Worm (Caenorhabditis elegans): ENCODE data around the gene eif-3.L.
A peak's percentile ranks its signal among the peaks of the same experiment; 100 is the strongest.

Gene eif-3.L

DNA sequence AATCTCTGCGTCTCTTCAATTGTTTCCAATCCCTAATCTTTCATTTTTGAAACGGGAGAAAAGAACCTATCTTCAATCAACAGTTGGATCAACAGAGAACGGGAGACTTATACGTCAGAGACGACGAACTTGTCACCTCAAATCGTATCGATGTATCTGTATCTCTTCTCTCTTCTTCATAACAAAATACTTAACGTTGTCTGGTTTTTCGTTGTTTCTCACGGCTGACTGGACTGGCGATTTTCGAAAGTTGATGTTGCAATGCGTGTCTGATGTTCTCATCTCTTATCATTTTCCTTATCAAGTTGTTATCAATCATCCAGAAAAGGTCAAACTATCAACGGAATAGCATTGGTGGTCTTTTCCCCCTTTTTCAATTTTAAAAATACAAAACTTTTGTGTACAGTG lies 16.7 kb downstream of the eif-3.L start:
- no peak for TF ChIP-seq ceh-83 (GFP tag; optimal IDR thresholded peaks at IDR 0.05)
- no peak for TF ChIP-seq cnd-1 (tag; optimal IDR thresholded peaks at IDR 0.05)
- TF ChIP-seq unc-62 (GFP tag; optimal IDR thresholded peaks at IDR 0.05): peak; percentile 57
- TF ChIP-seq hlh-1 (tag; optimal IDR thresholded peaks at IDR 0.05): no peak
- no peak for TF ChIP-seq nhr-76 (tag; optimal IDR thresholded peaks at IDR 0.05)
- TF ChIP-seq tbx-8 (GFP tag; optimal IDR thresholded peaks at IDR 0.05): no peak
- TF ChIP-seq snpc-4 (tag; optimal IDR thresholded peaks at IDR 0.05): no peak
- no peak for TF ChIP-seq sptf-1 (tag; optimal IDR thresholded peaks at IDR 0.05)
- TF ChIP-seq ceh-39 (tag; optimal IDR thresholded peaks at IDR 0.05): no peak
- TF ChIP-seq elt-3 (tag; optimal IDR thresholded peaks at IDR 0.05): peak; percentile 84
- no peak for TF ChIP-seq lsy-2 (tag; optimal IDR thresholded peaks at IDR 0.05)
- no peak for TF ChIP-seq mls-2 (tag; optimal IDR thresholded peaks at IDR 0.05)
- TF ChIP-seq elt-1 (tag; optimal IDR thresholded peaks at IDR 0.05; ENCODE audit: borderline replicate concordance, insufficient read depth): no peak
- no peak for TF ChIP-seq unc-120 (tag; optimal IDR thresholded peaks at IDR 0.05; ENCODE audit: poor library complexity, severe bottlenecking)
- TF ChIP-seq zip-8 (tag; optimal IDR thresholded peaks at IDR 0.05): no peak
- TF ChIP-seq blmp-1 (tag; optimal IDR thresholded peaks at IDR 0.05): no peak

DNA sequence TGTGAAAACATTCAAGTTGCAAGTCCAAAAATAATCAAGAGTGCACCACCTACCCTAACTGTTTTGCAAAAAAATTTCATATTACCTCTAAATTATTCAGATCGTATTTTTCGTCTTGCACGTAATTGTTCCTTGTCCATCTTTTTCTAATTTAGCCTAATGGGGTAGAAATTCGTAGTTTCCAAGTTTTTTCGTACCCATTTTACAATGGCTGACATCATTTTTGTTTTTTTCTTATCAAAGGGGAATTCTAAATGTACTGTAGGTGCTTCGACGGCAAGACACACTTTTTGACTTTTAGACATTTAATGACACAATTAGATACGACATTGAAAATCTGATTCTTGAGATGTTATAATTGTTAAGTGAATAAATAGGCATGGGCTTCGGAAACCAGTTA lies 17.8 kb downstream of the eif-3.L start:
- TF ChIP-seq nhr-28 (tag; optimal IDR thresholded peaks at IDR 0.05) (no peak), unc-120 (tag; optimal IDR thresholded peaks at IDR 0.05; ENCODE audit: poor library complexity, severe bottlenecking) (no peak), nhr-76 (tag; optimal IDR thresholded peaks at IDR 0.05) (no peak), zip-8 (tag; optimal IDR thresholded peaks at IDR 0.05) (no peak), elt-1 (tag; optimal IDR thresholded peaks at IDR 0.05; ENCODE audit: borderline replicate concordance, insufficient read depth) (no peak), nhr-2 (tag; optimal IDR thresholded peaks at IDR 0.05) (no peak), lin-13 (tag; optimal IDR thresholded peaks at IDR 0.05) (no peak), sem-2 (GFP tag; optimal IDR thresholded peaks at IDR 0.05) (no peak), drap-1 (GFP tag; optimal IDR thresholded peaks at IDR 0.05) (no peak), ceh-83 (GFP tag; optimal IDR thresholded peaks at IDR 0.05) (no peak), bed-3 (GFP tag; optimal IDR thresholded peaks at IDR 0.05) (no peak), nhr-237 (tag; optimal IDR thresholded peaks at IDR 0.05) (no peak), unc-39 (tag; optimal IDR thresholded peaks at IDR 0.05) (no peak), mab-5 (tag; optimal IDR thresholded peaks at IDR 0.05) (no peak), hlh-1 (tag; optimal IDR thresholded peaks at IDR 0.05) (no peak), unc-62 (GFP tag; optimal IDR thresholded peaks at IDR 0.05) (no peak), snpc-4 (tag; optimal IDR thresholded peaks at IDR 0.05) (no peak)

- TF ChIP-seq elt-3 (tag; optimal IDR thresholded peaks at IDR 0.05): no peak
- TF ChIP-seq snpc-4 (tag; optimal IDR thresholded peaks at IDR 0.05): no peak
- TF ChIP-seq pha-4 (tag; optimal IDR thresholded peaks at IDR 0.05): no peak
- TF ChIP-seq unc-39 (tag; optimal IDR thresholded peaks at IDR 0.05): no peak
- TF ChIP-seq ceh-39 (tag; optimal IDR thresholded peaks at IDR 0.05): no peak
- TF ChIP-seq nhr-28 (tag; optimal IDR thresholded peaks at IDR 0.05): no peak
- no peak for TF ChIP-seq unc-62 (GFP tag; optimal IDR thresholded peaks at IDR 0.05)
- TF ChIP-seq lsy-2 (tag; optimal IDR thresholded peaks at IDR 0.05): no peak
- no peak for TF ChIP-seq nhr-12 (tag; optimal IDR thresholded peaks at IDR 0.05)
- no peak for TF ChIP-seq ham-2 (GFP tag; optimal IDR thresholded peaks at IDR 0.05)
- TF ChIP-seq mls-2 (tag; optimal IDR thresholded peaks at IDR 0.05): no peak
- TF ChIP-seq sem-2 (GFP tag; optimal IDR thresholded peaks at IDR 0.05): no peak
- no peak for TF ChIP-seq unc-120 (tag; optimal IDR thresholded peaks at IDR 0.05; ENCODE audit: poor library complexity, severe bottlenecking)
- TF ChIP-seq ceh-43 (GFP tag; optimal IDR thresholded peaks at IDR 0.05): no peak
Observed at ce11 chrII:5603194-5603593, 19.1 kb downstream of the eif-3.L start, which contains the start of gene C17G10.6. Gene C17G10.6, minus strand, starts transcription at chrII:5603294.

ce11 chrII:5599326-5600044 lies 22.8 kb downstream of the eif-3.L start, which contains the start of gene C17G10.10:
Gene C17G10.10, minus strand, starts transcription at chrII:5599376.
- TF ChIP-seq flh-1 (GFP tag; optimal IDR thresholded peaks at IDR 0.05) (no peak), pha-4 (tag; optimal IDR thresholded peaks at IDR 0.05) (peak; percentile 12)

- no peak for TF ChIP-seq unc-120 (tag; optimal IDR thresholded peaks at IDR 0.05; ENCODE audit: poor library complexity, severe bottlenecking)
- no peak for TF ChIP-seq snpc-4 (tag; optimal IDR thresholded peaks at IDR 0.05)
- no peak for TF ChIP-seq ceh-43 (GFP tag; optimal IDR thresholded peaks at IDR 0.05)
- TF ChIP-seq mls-2 (tag; optimal IDR thresholded peaks at IDR 0.05): no peak
- TF ChIP-seq elt-3 (tag; optimal IDR thresholded peaks at IDR 0.05): no peak
- TF ChIP-seq nhr-237 (tag; optimal IDR thresholded peaks at IDR 0.05): no peak
- no peak for TF ChIP-seq unc-62 (GFP tag; optimal IDR thresholded peaks at IDR 0.05)
- no peak for TF ChIP-seq lsy-2 (tag; optimal IDR thresholded peaks at IDR 0.05)
- no peak for TF ChIP-seq ces-1 (GFP tag; optimal IDR thresholded peaks at IDR 0.05)
- no peak for TF ChIP-seq tbx-8 (GFP tag; optimal IDR thresholded peaks at IDR 0.05)
- no peak for TF ChIP-seq lin-13 (tag; optimal IDR thresholded peaks at IDR 0.05)
- TF ChIP-seq sem-2 (GFP tag; optimal IDR thresholded peaks at IDR 0.05): no peak
- no peak for TF ChIP-seq zip-8 (tag; optimal IDR thresholded peaks at IDR 0.05)
- TF ChIP-seq mab-5 (tag; optimal IDR thresholded peaks at IDR 0.05): no peak
- no peak for TF ChIP-seq flh-1 (GFP tag; optimal IDR thresholded peaks at IDR 0.05)
- no peak for TF ChIP-seq nhr-2 (tag; optimal IDR thresholded peaks at IDR 0.05)
- no peak for TF ChIP-seq hlh-1 (tag; optimal IDR thresholded peaks at IDR 0.05)
- no peak for TF ChIP-seq sptf-1 (tag; optimal IDR thresholded peaks at IDR 0.05)
- no peak for TF ChIP-seq lin-32 (GFP tag; optimal IDR thresholded peaks at IDR 0.05)
- no peak for TF ChIP-seq nhr-12 (tag; optimal IDR thresholded peaks at IDR 0.05)
Observed at ce11 chrII:5596247-5596646, 26.0 kb downstream of the eif-3.L start, which contains the start of gene C17G10.1. Gene C17G10.1, plus strand, starts transcription at chrII:5596547.
